Worm (Caenorhabditis elegans) whole organism, L4 larva: ENCODE results near the gene F35D11.1.
A peak's percentile ranks its signal among the peaks of the same experiment; 100 is the strongest.

Source experiments
- F37D6.2 ChIP-seq: sonication (generic microtip); optimal IDR thresholded peaks from 2 replicates; lab custom pipeline; 2016; ENCODE audit warnings: mild to moderate bottlenecking, missing genetic modification characterization, missing compliant biosample characterization
- F44E2.7 ChIP-seq: fragments of 200-800 bp; sonication (Bioruptor generic); IDR thresholded peaks from 2 replicates; pipeline ENCODE4 v2.1.2; 2022; ENCODE audit warnings: missing genetic modification characterization, missing compliant biosample characterization
- Y105C5A.15 ChIP-seq: fragments of 200-800 bp; sonication (Bioruptor generic); IDR thresholded peaks from 2 replicates; pipeline ENCODE4 v1.3.6; 2022; ENCODE audit warnings: missing genetic modification characterization, missing compliant biosample characterization
- aha-1 ChIP-seq: fragments of 150-350 bp; peaks from one replicate; lab custom pipeline; 2014; ENCODE audit warnings: missing biosample characterization, missing genetic modification characterization
- ama-1 ChIP-seq: fragments of 150-350 bp; optimal IDR thresholded peaks from 2 replicates; lab custom pipeline; 2014; ENCODE audit warnings: inconsistent platforms, mixed read lengths
- arid-1 ChIP-seq: fragments of 200-800 bp; sonication (Bioruptor generic); conservative IDR thresholded peaks from 2 replicates; pipeline ENCODE4 v1.3.6; 2022; ENCODE audit warnings: missing genetic modification reagents, missing genetic modification characterization, missing compliant biosample characterization
- attf-4 ChIP-seq: sonication (generic microtip); optimal IDR thresholded peaks from 3 replicates; lab custom pipeline; 2017; ENCODE audit warnings: missing biosample characterization, missing genetic modification characterization
- ceh-28 ChIP-seq: fragments of 150-350 bp; optimal IDR thresholded peaks from 2 replicates; lab custom pipeline; 2014; ENCODE audit warnings: missing biosample characterization, missing genetic modification reagents, missing genetic modification characterization
- ces-1 ChIP-seq: fragments of 150-350 bp; sonication (generic microtip); optimal IDR thresholded peaks from 4 replicates; lab custom pipeline; 2014; ENCODE audit warnings: missing biosample characterization, missing genetic modification reagents, missing genetic modification characterization
- daf-16 ChIP-seq, 3 experiments: sonication (generic microtip); optimal IDR thresholded peaks; 2 replicates each; lab custom pipeline; 2016 to 2017; ENCODE audit warnings: missing genetic modification characterization in 3 of 3, missing genetic modification reagents in 3 of 3, mild to moderate bottlenecking in 2 of 3, missing compliant biosample characterization in 2 of 3, missing biosample characterization in 1 of 3, moderate library complexity in 1 of 3
- dmd-8 ChIP-seq: fragments of 200-800 bp; sonication (Bioruptor generic); IDR thresholded peaks from 2 replicates; pipeline ENCODE4 v1.3.6; 2022; ENCODE audit warnings: missing genetic modification characterization, missing compliant biosample characterization
- dmd-9 ChIP-seq: fragments of 200-800 bp; sonication (Bioruptor generic); IDR thresholded peaks from 2 replicates; pipeline ENCODE4 v1.3.6; 2022; ENCODE audit warnings: missing genetic modification reagents, missing genetic modification characterization, missing compliant biosample characterization
- egl-43 ChIP-seq: fragments of 200-800 bp; sonication (Bioruptor generic); IDR thresholded peaks from 2 replicates; pipeline ENCODE4 v1.3.6; 2022; ENCODE audit warnings: missing genetic modification reagents, missing genetic modification characterization, missing compliant biosample characterization
- fkh-10 ChIP-seq: fragments of 150-350 bp; optimal IDR thresholded peaks from 2 replicates; lab custom pipeline; 2014; ENCODE audit warnings: missing biosample characterization, missing genetic modification reagents, missing genetic modification characterization
- gei-8 ChIP-seq: fragments of 200-800 bp; sonication (Bioruptor generic); optimal IDR thresholded peaks from 2 replicates; lab custom pipeline; 2018; ENCODE audit warnings: mild to moderate bottlenecking, missing genetic modification characterization, missing compliant biosample characterization
- hlh-11 ChIP-seq: fragments of 200-800 bp; sonication (Bioruptor generic); optimal IDR thresholded peaks from 2 replicates; lab custom pipeline; 2018; ENCODE audit warnings: mild to moderate bottlenecking, missing genetic modification characterization, missing compliant biosample characterization
- hmg-1.1 ChIP-seq: fragments of 200-800 bp; sonication (Bioruptor generic); IDR thresholded peaks from 2 replicates; pipeline ENCODE4 v1.3.6; 2022; ENCODE audit warnings: missing genetic modification reagents, missing genetic modification characterization, missing compliant biosample characterization
- jun-1 ChIP-seq: fragments of 150-350 bp; optimal IDR thresholded peaks from 2 replicates; lab custom pipeline; 2014; ENCODE audit warnings: missing biosample characterization, missing genetic modification reagents, missing genetic modification characterization
- lin-38 ChIP-seq: fragments of 200-800 bp; sonication (Bioruptor generic); IDR thresholded peaks from 2 replicates; pipeline ENCODE4 v1.3.6; 2022; ENCODE audit warnings: missing genetic modification reagents, missing genetic modification characterization, missing compliant biosample characterization
- lir-3 ChIP-seq: sonication (generic microtip); optimal IDR thresholded peaks from 2 replicates; lab custom pipeline; 2016; ENCODE audit warnings: mild to moderate bottlenecking, missing genetic modification characterization, missing compliant biosample characterization
- lsy-2 ChIP-seq, 2 experiments: fragments of 150-350 bp in 1 of 2; sonication (generic microtip) in 1 of 2; optimal IDR thresholded peaks; 2 replicates each; lab custom pipeline; 2014 to 2017; ENCODE audit warnings: missing biosample characterization in 2 of 2, missing genetic modification characterization in 2 of 2
- madf-5 ChIP-seq, 2 experiments: fragments of 200-800 bp; sonication (Bioruptor generic); IDR thresholded peaks; 2 replicates each; pipeline ENCODE4 v1.3.6; 2022; ENCODE audit warnings: missing compliant biosample characterization in 2 of 2, missing genetic modification characterization in 2 of 2
- mdl-1 ChIP-seq, 2 experiments: fragments of 150-350 bp in 1 of 2; sonication (generic microtip) in 1 of 2; optimal IDR thresholded peaks; 2 replicates each; lab custom pipeline; 2014 to 2017; ENCODE audit warnings: missing biosample characterization in 2 of 2, missing genetic modification characterization in 2 of 2
- mes-2 ChIP-seq: sonication (generic microtip); optimal IDR thresholded peaks from 2 replicates; lab custom pipeline; 2016; ENCODE audit warnings: missing genotype, mild to moderate bottlenecking, missing genetic modification characterization, missing compliant biosample characterization; ENCODE audit not compliant: poor library complexity, severe bottlenecking
- nhr-102 ChIP-seq: sonication (generic microtip); optimal IDR thresholded peaks from 2 replicates; lab custom pipeline; 2016; ENCODE audit warnings: mild to moderate bottlenecking, missing genetic modification characterization, moderate library complexity, missing compliant biosample characterization
- nhr-25 ChIP-seq: sonication (generic microtip); optimal IDR thresholded peaks from 2 replicates; lab custom pipeline; 2017; ENCODE audit warnings: missing genetic modification characterization, mild to moderate bottlenecking, missing compliant biosample characterization, antibody characterized with exemption, moderate library complexity, borderline replicate concordance; ENCODE audit not compliant: insufficient read depth
- nhr-28 ChIP-seq: fragments of 150-350 bp; optimal IDR thresholded peaks from 2 replicates; lab custom pipeline; 2014; ENCODE audit warnings: missing biosample characterization, missing genetic modification characterization
- nhr-41 ChIP-seq: fragments of 200-800 bp; sonication (Bioruptor generic); IDR thresholded peaks from 2 replicates; pipeline ENCODE4 v1.3.6; 2022; ENCODE audit warnings: missing genetic modification reagents, missing genetic modification characterization, missing compliant biosample characterization
- nhr-76 ChIP-seq: fragments of 150-350 bp; optimal IDR thresholded peaks from 2 replicates; lab custom pipeline; 2014; ENCODE audit warnings: missing biosample characterization, missing genetic modification characterization
- nhr-77 ChIP-seq: fragments of 150-350 bp; optimal IDR thresholded peaks from 2 replicates; lab custom pipeline; 2014; ENCODE audit warnings: missing biosample characterization, missing genetic modification characterization
- pqm-1 ChIP-seq: sonication (generic microtip); optimal IDR thresholded peaks from 2 replicates; lab custom pipeline; 2017; ENCODE audit warnings: missing biosample characterization, missing genetic modification characterization
- rbr-2 ChIP-seq: sonication (generic microtip); optimal IDR thresholded peaks from 2 replicates; lab custom pipeline; 2016; ENCODE audit warnings: missing genotype, missing genetic modification characterization, missing compliant biosample characterization
- snpc-1.2 ChIP-seq: fragments of 200-800 bp; sonication (Bioruptor generic); IDR thresholded peaks from 2 replicates; pipeline ENCODE4 v1.3.6; 2022; ENCODE audit warnings: missing genetic modification reagents, missing genetic modification characterization, missing compliant biosample characterization
- spr-3 ChIP-seq: fragments of 200-800 bp; sonication (Bioruptor generic); optimal IDR thresholded peaks from 2 replicates; lab custom pipeline; 2018; ENCODE audit warnings: mild to moderate bottlenecking, missing genetic modification characterization, missing compliant biosample characterization
- unc-62 ChIP-seq, 3 experiments: fragments of 150-350 bp in 1 of 3; sonication (generic microtip); optimal IDR thresholded peaks in 2 of 3; peaks in 1 of 3; 1 replicate in 1 of 3; 2 replicates in 2 of 3; lab custom pipeline; 2014 to 2017; ENCODE audit warnings: missing biosample characterization in 3 of 3, missing genetic modification characterization in 3 of 3, missing genetic modification reagents in 3 of 3, missing genotype in 1 of 3
- zfp-2 ChIP-seq: sonication (generic microtip); optimal IDR thresholded peaks from 2 replicates; lab custom pipeline; 2016; ENCODE audit warnings: mild to moderate bottlenecking, missing genetic modification characterization, missing compliant biosample characterization
- zfp-3 ChIP-seq: fragments of 200-800 bp; sonication (Bioruptor generic); conservative IDR thresholded peaks from 2 replicates; pipeline ENCODE4 v1.3.6; 2022; ENCODE audit warnings: missing genetic modification reagents, missing genetic modification characterization, missing compliant biosample characterization
- ztf-7 ChIP-seq: fragments of 150-350 bp; optimal IDR thresholded peaks from 2 replicates; lab custom pipeline; 2014; ENCODE audit warnings: missing biosample characterization, missing genetic modification characterization

Gene F35D11.1

ce11 chrII:4606687-4607297, 19.9 kb upstream of the F35D11.1 start:
- TF ChIP-seq nhr-28 = peak; percentile 9
- TF ChIP-seq hlh-11 (tag; lab: Kevin White, UChicago) = peak; percentile 15
- TF ChIP-seq nhr-76 = no peak
- TF ChIP-seq spr-3 (GFP tag; lab: Kevin White, UChicago) = no peak
- TF ChIP-seq ama-1 (lab: Kevin White, UChicago) = no peak
- no peak for TF ChIP-seq lir-3 (tag; lab: Kevin White, UChicago)
- TF ChIP-seq mdl-1 (tag; optimal IDR thresholded peaks at IDR 0.05; lab: Kevin White, UChicago) = no peak
- TF ChIP-seq attf-4 (tag; lab: Kevin White, UChicago) = no peak
- no peak for TF ChIP-seq nhr-77 (tag; lab: Kevin White, UChicago)
- TF ChIP-seq aha-1 (tag; lab: Kevin White, UChicago) = peak; percentile 66
- no peak for TF ChIP-seq egl-43 (GFP tag; lab: Robert Waterston, UW)
- TF ChIP-seq pqm-1 (tag; lab: Kevin White, UChicago) = no peak
- no peak for TF ChIP-seq snpc-1.2 (GFP tag; lab: Robert Waterston, UW)
- TF ChIP-seq Y105C5A.15 = no peak
- TF ChIP-seq nhr-102 (tag; lab: Kevin White, UChicago) = no peak
- TF ChIP-seq daf-16 (GFP tag; optimal IDR thresholded peaks at IDR 0.05; lab: Kevin White, UChicago) = no peak
- TF ChIP-seq daf-16 (tag; optimal IDR thresholded peaks at IDR 0.05; lab: Kevin White, UChicago) = peak; percentile 77
- TF ChIP-seq rbr-2 (tag; lab: Kevin White, UChicago) = no peak
- no peak for TF ChIP-seq F44E2.7 (GFP tag; lab: Robert Waterston, UW)
- peak; percentile 85 for TF ChIP-seq ces-1 (GFP tag; lab: Kevin White, UChicago)
- TF ChIP-seq mes-2 (tag; lab: Kevin White, UChicago) = no peak
- peak; percentile 76 for TF ChIP-seq fkh-10 (GFP tag; lab: Kevin White, UChicago)
- TF ChIP-seq, all 104 proteins: peak for 6

ce11 chrII:4608073-4608472, 18.6 kb upstream of the F35D11.1 start, which contains the start of gene F35D11.3:
Gene F35D11.3 (plus strand): TSS chrII:4608372.
- TF ChIP-seq zfp-2 (tag; lab: Kevin White, UChicago) (no peak), fkh-10 (GFP tag; lab: Kevin White, UChicago) (peak; percentile 62)

ce11 chrII:4612694-4613093, 14.0 kb upstream of the F35D11.1 start, which contains the start of gene pqn-35:
Gene pqn-35 (plus strand): TSS chrII:4612994.
- no peak for TF ChIP-seq unc-62 (GFP tag; optimal IDR thresholded peaks at IDR 0.05 in 1 of 2; lab: Kevin White, UChicago)
- no peak for TF ChIP-seq unc-62 (tag; optimal IDR thresholded peaks at IDR 0.05; lab: Kevin White, UChicago)
- no peak for TF ChIP-seq nhr-41 (GFP tag; lab: Robert Waterston, UW)
- TF ChIP-seq F37D6.2 (tag; lab: Kevin White, UChicago) = no peak
- TF ChIP-seq ceh-28 (tag; lab: Kevin White, UChicago) = no peak
- no peak for TF ChIP-seq zfp-3 (GFP tag; lab: Robert Waterston, UW)
- no peak for TF ChIP-seq dmd-8 (GFP tag; lab: Robert Waterston, UW)
- TF ChIP-seq nhr-25 (tag; lab: Kevin White, UChicago) = no peak
- TF ChIP-seq madf-5 (GFP tag; IDR thresholded peaks at IDR 0.05; lab: Robert Waterston, UW) = no peak
- no peak for TF ChIP-seq dmd-9 (GFP tag; lab: Robert Waterston, UW)
- no peak for TF ChIP-seq hmg-1.1 (GFP tag; lab: Robert Waterston, UW)
- no peak for TF ChIP-seq lin-38
- no peak for TF ChIP-seq arid-1 (GFP tag; lab: Robert Waterston, UW)
- TF ChIP-seq jun-1 (tag; lab: Kevin White, UChicago) = no peak
- no peak for TF ChIP-seq ztf-7 (tag; lab: Kevin White, UChicago)
- TF ChIP-seq fkh-10 (GFP tag; lab: Kevin White, UChicago) = no peak
- no peak for TF ChIP-seq aha-1 (tag; lab: Kevin White, UChicago)
- no peak for TF ChIP-seq lsy-2 (tag; optimal IDR thresholded peaks at IDR 0.05; lab: Kevin White, UChicago)
- no peak for TF ChIP-seq gei-8
